Fruit fly (Drosophila melanogaster) whole organism, embryonic: Measurements from ENCODE around the gene CG31076.

Experiments
- Bteb2 ChIP-seq: fragments of 200-800 bp; sonication (Bioruptor generic); optimal IDR thresholded peaks from 2 replicates; lab custom pipeline; 2016; ENCODE audit warnings: missing biosample characterization, missing genetic modification characterization
- CG10267 ChIP-seq: fragments of 200-800 bp; sonication (Bioruptor generic); optimal IDR thresholded peaks from 2 replicates; lab custom pipeline; 2018; ENCODE audit warnings: missing biosample characterization, mild to moderate bottlenecking, missing genetic modification characterization, moderate library complexity
- CG12155 ChIP-seq: fragments of 200-800 bp; sonication (Bioruptor generic); optimal IDR thresholded peaks from 3 replicates; lab custom pipeline; 2016; ENCODE audit warnings: missing biosample characterization, missing genetic modification characterization
- CG13287 ChIP-seq: fragments of 200-800 bp; sonication (Bioruptor generic); IDR thresholded peaks from 2 replicates; pipeline ENCODE4 v1.3.6; 2022; ENCODE audit warnings: missing biosample characterization, missing genetic modification characterization; ENCODE audit not compliant: partially characterized antibody
- CG15073 ChIP-seq: fragments of 200-800 bp; sonication (Bioruptor generic); optimal IDR thresholded peaks from 2 replicates; lab custom pipeline; 2016; ENCODE audit warnings: missing biosample characterization, missing genetic modification characterization
- CG1603 ChIP-seq: fragments of 200-800 bp; sonication (Bioruptor generic); optimal IDR thresholded peaks from 2 replicates; lab custom pipeline; 2019; ENCODE audit warnings: missing biosample characterization, mild to moderate bottlenecking, missing genetic modification characterization, moderate library complexity
- CG1647 ChIP-seq: fragments of 200-800 bp; sonication (Bioruptor generic); optimal IDR thresholded peaks from 3 replicates; lab custom pipeline; 2016; ENCODE audit warnings: missing biosample characterization, missing genetic modification characterization
- CG16863 ChIP-seq: fragments of 200-800 bp; sonication (Bioruptor generic); optimal IDR thresholded peaks from 3 replicates; lab custom pipeline; 2016; ENCODE audit warnings: missing biosample characterization, missing genetic modification characterization
- CG17568 ChIP-seq: fragments of 200-800 bp; sonication (Bioruptor generic); optimal IDR thresholded peaks from 2 replicates; lab custom pipeline; 2018; ENCODE audit warnings: missing biosample characterization, mild to moderate bottlenecking, missing genetic modification characterization, moderate library complexity
- CG18262 ChIP-seq: fragments of 200-800 bp; optimal IDR thresholded peaks from 3 replicates; lab custom pipeline; 2019; ENCODE audit warnings: missing biosample characterization, mild to moderate bottlenecking, missing genetic modification characterization, moderate library complexity
- CG31365 ChIP-seq: fragments of 200-800 bp; sonication (Bioruptor generic); optimal IDR thresholded peaks from 2 replicates; lab custom pipeline; 2018; ENCODE audit warnings: missing biosample characterization, mild to moderate bottlenecking, missing genetic modification characterization
- CG3163 ChIP-seq: fragments of 200-800 bp; sonication (Bioruptor generic); optimal IDR thresholded peaks from 3 replicates; lab custom pipeline; 2016; ENCODE audit warnings: missing biosample characterization, missing genetic modification characterization
- CG33213 ChIP-seq: fragments of 200-800 bp; sonication (Bioruptor generic); optimal IDR thresholded peaks from 3 replicates; lab custom pipeline; 2016; ENCODE audit warnings: missing biosample characterization, missing genetic modification characterization
- CG34224 ChIP-seq: fragments of 200-800 bp; sonication (Bioruptor generic); IDR thresholded peaks from 3 replicates; pipeline ENCODE4 v1.3.6; 2022; ENCODE audit warnings: missing biosample characterization, missing genetic modification characterization; ENCODE audit not compliant: partially characterized antibody
- CG3838 ChIP-seq: fragments of 200-800 bp; sonication (Bioruptor generic); optimal IDR thresholded peaks from 3 replicates; lab custom pipeline; 2016; ENCODE audit warnings: missing biosample characterization, missing genetic modification characterization
- CG4404 ChIP-seq: fragments of 200-800 bp; sonication (Bioruptor generic); IDR thresholded peaks from 2 replicates; pipeline ENCODE4 v1.3.6; 2022; ENCODE audit warnings: missing biosample characterization, missing genetic modification characterization
- CG4424 ChIP-seq: fragments of 200-800 bp; sonication (Bioruptor generic); optimal IDR thresholded peaks from 3 replicates; lab custom pipeline; 2016; ENCODE audit warnings: missing biosample characterization, missing genetic modification characterization
- CG4820 ChIP-seq: fragments of 200-800 bp; sonication (Bioruptor generic); optimal IDR thresholded peaks from 3 replicates; lab custom pipeline; 2016; ENCODE audit warnings: missing biosample characterization, missing genetic modification characterization
- CG4854 ChIP-seq: fragments of 200-800 bp; sonication (Bioruptor generic); optimal IDR thresholded peaks from 2 replicates; lab custom pipeline; 2016; ENCODE audit warnings: missing biosample characterization, missing genetic modification characterization, inconsistent platforms
- CG6683 ChIP-seq: fragments of 200-800 bp; sonication (Bioruptor generic); optimal IDR thresholded peaks from 2 replicates; lab custom pipeline; 2017; ENCODE audit warnings: missing biosample characterization, mild to moderate bottlenecking, missing genetic modification characterization, missing genetic modification reagents
- CG6791 ChIP-seq: fragments of 200-800 bp; sonication (Bioruptor generic); IDR thresholded peaks from 3 replicates; pipeline ENCODE4 v1.3.6; 2022; ENCODE audit warnings: missing biosample characterization, missing genetic modification characterization; ENCODE audit not compliant: partially characterized antibody
- CG7271 ChIP-seq: fragments of 200-800 bp; sonication (Bioruptor generic); optimal IDR thresholded peaks from 2 replicates; lab custom pipeline; 2018; ENCODE audit warnings: missing biosample characterization, mild to moderate bottlenecking, missing genetic modification characterization, moderate library complexity
- CG8089 ChIP-seq: fragments of 200-800 bp; sonication (Bioruptor generic); optimal IDR thresholded peaks from 3 replicates; lab custom pipeline; 2016; ENCODE audit warnings: missing biosample characterization, missing genetic modification characterization
- CG8290 ChIP-seq, 3 experiments: fragments of 200-800 bp; sonication (Bioruptor generic); optimal IDR thresholded peaks; 2 replicates each; lab custom pipeline; 2016 to 2019; ENCODE audit warnings: missing biosample characterization in 3 of 3, missing genetic modification characterization in 3 of 3, mild to moderate bottlenecking in 2 of 3, moderate library complexity in 1 of 3
- CG8765 ChIP-seq: fragments of 200-800 bp; sonication (Bioruptor generic); IDR thresholded peaks from 2 replicates; pipeline ENCODE4 v1.3.6; 2022; ENCODE audit warnings: missing biosample characterization, missing genetic modification characterization
- Chrac-16 ChIP-seq: fragments of 200-800 bp; sonication (Bioruptor generic); optimal IDR thresholded peaks from 3 replicates; lab custom pipeline; 2016; ENCODE audit warnings: missing biosample characterization, missing genetic modification characterization
- CkIIα-i1 ChIP-seq: fragments of 200-800 bp; sonication (Bioruptor generic); IDR thresholded peaks from 2 replicates; pipeline ENCODE4 v1.3.6; 2022; ENCODE audit warnings: missing biosample characterization, missing genetic modification characterization
- D ChIP-seq, 2 experiments: fragments of 200-800 bp in 1 of 2; fragments of >200 bp in 1 of 2; sonication (Bioruptor generic) in 1 of 2; optimal IDR thresholded peaks; 2 replicates in 1 of 2; 3 replicates in 1 of 2; lab custom pipeline; 2017; ENCODE audit warnings: mild to moderate bottlenecking in 1 of 2, missing biosample characterization in 1 of 2, missing genetic modification characterization in 1 of 2, missing genetic modification reagents in 1 of 2
- Dad ChIP-seq: fragments of 200-800 bp; sonication (Bioruptor generic); optimal IDR thresholded peaks from 3 replicates; lab custom pipeline; 2016; ENCODE audit warnings: missing biosample characterization, missing genetic modification characterization
- Dll ChIP-seq: fragments of 200-800 bp; sonication (Bioruptor generic); IDR thresholded peaks from 4 replicates; pipeline ENCODE4 v1.3.6; 2022; ENCODE audit warnings: missing biosample characterization, missing genetic modification characterization; ENCODE audit not compliant: partially characterized antibody
- Doc3 ChIP-seq: fragments of 200-800 bp; sonication (Bioruptor generic); IDR thresholded peaks from 3 replicates; pipeline ENCODE4 v1.3.6; 2022; ENCODE audit warnings: missing biosample characterization, missing genetic modification characterization; ENCODE audit not compliant: partially characterized antibody
- HLH3B ChIP-seq: fragments of 200-800 bp; sonication (Bioruptor generic); IDR thresholded peaks from 2 replicates; pipeline ENCODE4 v1.3.6; 2022; ENCODE audit warnings: missing biosample characterization, missing genetic modification characterization
- Lhr ChIP-seq: fragments of 200-800 bp; sonication (Bioruptor generic); optimal IDR thresholded peaks from 3 replicates; lab custom pipeline; 2017; ENCODE audit warnings: mild to moderate bottlenecking, missing biosample characterization, missing genetic modification reagents, missing genetic modification characterization
- Med ChIP-seq: fragments of 200-800 bp; sonication (Bioruptor generic); peaks from one replicate; lab custom pipeline; 2016; ENCODE audit warnings: missing biosample characterization, missing genetic modification characterization, mild to moderate bottlenecking, inconsistent platforms, moderate library complexity
- Meics ChIP-seq: fragments of 200-800 bp; sonication (Bioruptor generic); optimal IDR thresholded peaks from 2 replicates; lab custom pipeline; 2017; ENCODE audit warnings: missing biosample characterization, mild to moderate bottlenecking, missing genetic modification characterization
- Ptx1 ChIP-seq: fragments of 200-800 bp; sonication (Bioruptor generic); IDR thresholded peaks from 2 replicates; pipeline ENCODE4 v1.3.6; 2022; ENCODE audit warnings: missing biosample characterization, missing genetic modification characterization
- Sin3A ChIP-seq: fragments of >200 bp; optimal IDR thresholded peaks from 2 replicates; lab custom pipeline; 2018
- Xbp1 ChIP-seq: fragments of 200-800 bp; sonication (Bioruptor generic); optimal IDR thresholded peaks from 3 replicates; lab custom pipeline; 2016; ENCODE audit warnings: missing biosample characterization, mild to moderate bottlenecking, missing genetic modification characterization
- abd-A ChIP-seq: fragments of 200-800 bp; sonication (Bioruptor generic); optimal IDR thresholded peaks from 3 replicates; lab custom pipeline; 2019; ENCODE audit warnings: missing biosample characterization, mild to moderate bottlenecking, missing genetic modification characterization, moderate library complexity
- ac ChIP-seq: fragments of 200-800 bp; sonication (Bioruptor generic); optimal IDR thresholded peaks from 3 replicates; lab custom pipeline; 2017; ENCODE audit warnings: missing biosample characterization, mild to moderate bottlenecking, missing genetic modification characterization
- chif ChIP-seq, 2 experiments: fragments of 200-800 bp; sonication (Bioruptor generic); optimal IDR thresholded peaks; 3 replicates each; lab custom pipeline; 2016; ENCODE audit warnings: missing biosample characterization in 2 of 2, missing genetic modification characterization in 2 of 2
- ems ChIP-seq: fragments of 200-800 bp; sonication (Bioruptor generic); optimal IDR thresholded peaks from 3 replicates; lab custom pipeline; 2016; ENCODE audit warnings: missing biosample characterization, missing genetic modification characterization
- inv ChIP-seq: fragments of 200-800 bp; sonication (Bioruptor generic); IDR thresholded peaks from 2 replicates; pipeline ENCODE4 v1.3.6; 2022; ENCODE audit warnings: missing biosample characterization, missing genetic modification characterization; ENCODE audit not compliant: partially characterized antibody
- klu ChIP-seq: fragments of 200-800 bp; sonication (Bioruptor generic); IDR thresholded peaks from 2 replicates; pipeline ENCODE4 v1.3.6; 2022; ENCODE audit warnings: missing biosample characterization, missing genetic modification characterization
- knrl ChIP-seq: fragments of 200-800 bp; sonication (Bioruptor generic); IDR thresholded peaks from 3 replicates; pipeline ENCODE4 v1.3.6; 2022; ENCODE audit warnings: missing biosample characterization, missing genetic modification characterization; ENCODE audit not compliant: partially characterized antibody
- lbe ChIP-seq: fragments of 200-800 bp; sonication (Bioruptor generic); optimal IDR thresholded peaks from 2 replicates; lab custom pipeline; 2016; ENCODE audit warnings: missing biosample characterization, mild to moderate bottlenecking, missing genetic modification characterization
- sima ChIP-seq: fragments of 200-800 bp; sonication (Bioruptor generic); optimal IDR thresholded peaks from 2 replicates; lab custom pipeline; 2016; ENCODE audit warnings: missing biosample characterization, missing genetic modification characterization
- sisA ChIP-seq: fragments of 200-800 bp; sonication (Bioruptor generic); IDR thresholded peaks from 2 replicates; pipeline ENCODE4 v1.3.6; 2022; ENCODE audit warnings: missing biosample characterization, missing genetic modification characterization
- slbo ChIP-seq: fragments of 200-800 bp; sonication (Bioruptor generic); IDR thresholded peaks from 2 replicates; pipeline ENCODE4 v1.3.6; 2022; ENCODE audit warnings: missing biosample characterization, missing genetic modification characterization

CG31076 gene

DNA sequence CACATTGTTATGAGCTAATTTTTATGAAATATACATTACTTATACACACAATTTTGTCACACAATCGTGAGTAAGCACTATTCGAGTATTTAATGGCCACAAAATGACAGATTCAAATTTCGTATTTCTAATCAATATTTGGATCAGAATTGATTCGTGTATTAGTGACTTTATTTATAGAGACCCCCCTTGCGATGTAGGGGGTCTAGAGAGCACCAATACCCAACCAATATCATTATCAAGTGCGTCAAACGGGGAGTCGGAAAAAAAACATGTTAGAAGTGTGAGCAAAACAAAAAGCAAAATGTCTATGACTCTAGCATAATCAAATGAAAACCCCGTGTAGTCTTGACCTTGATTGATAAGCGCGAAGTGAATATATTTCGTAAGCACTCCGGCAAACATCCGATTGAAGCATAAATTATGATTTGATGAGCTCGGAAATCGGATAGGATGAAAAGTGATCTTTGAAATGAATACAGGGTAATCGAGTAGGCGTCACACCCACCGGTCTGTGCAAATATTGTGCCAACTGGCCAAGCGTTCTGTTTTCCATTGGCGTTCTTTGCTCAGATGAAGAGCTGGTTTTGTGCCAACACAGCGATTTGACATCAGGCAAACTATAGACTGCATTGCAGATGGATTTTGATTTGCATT is 37.3 kb downstream of the CG31076 start (continued):
- peak; percentile 63 for TF ChIP-seq Meics (GFP tag; lab: Kevin White, UChicago)
- TF ChIP-seq ac (GFP tag; lab: Kevin White, UChicago), result no peak
- TF ChIP-seq CG8089 (GFP tag; lab: Kevin White, UChicago), result no peak
- TF ChIP-seq Doc3 (GFP tag; lab: Robert Waterston, UW), result no peak
- TF ChIP-seq Med (GFP tag; lab: Kevin White, UChicago), result peak; percentile 91
- no peak for TF ChIP-seq CG4820 (GFP tag; lab: Kevin White, UChicago)
- TF ChIP-seq abd-A (tag; lab: Kevin White, UChicago), result peak; percentile 51
- TF ChIP-seq HLH3B (GFP tag; lab: Robert Waterston, UW), result no peak
- no peak for TF ChIP-seq klu (GFP tag; lab: Robert Waterston, UW)
- no peak for TF ChIP-seq sisA (GFP tag; lab: Robert Waterston, UW)
- no peak for TF ChIP-seq CG3838 (GFP tag; lab: Kevin White, UChicago)
- TF ChIP-seq Bteb2 (GFP tag; lab: Kevin White, UChicago), result no peak
- no peak for TF ChIP-seq Dad
- no peak for TF ChIP-seq Xbp1
- TF ChIP-seq CG33213 (GFP tag; lab: Kevin White, UChicago), result no peak
- peak; percentile 42 for TF ChIP-seq slbo (GFP tag; lab: Robert Waterston, UW)
- TF ChIP-seq CG34224 (GFP tag; lab: Robert Waterston, UW), result no peak
- no peak for TF ChIP-seq sima (GFP tag; lab: Kevin White, UChicago)
- TF ChIP-seq Sin3A (lab: Kevin White, UChicago), result no peak
- no peak for TF ChIP-seq CG12155 (GFP tag; lab: Kevin White, UChicago)
- no peak for TF ChIP-seq CG4404 (GFP tag; lab: Robert Waterston, UW)
- no peak for TF ChIP-seq Ptx1
- peak; percentile 7 for TF ChIP-seq CG4854 (GFP tag; lab: Kevin White, UChicago)
- TF ChIP-seq CG4424, result no peak
- TF ChIP-seq CG10267, result no peak
- no peak for TF ChIP-seq Lhr (GFP tag; lab: Kevin White, UChicago)
- TF ChIP-seq chif (GFP tag; optimal IDR thresholded peaks at IDR 0.05; lab: Kevin White, UChicago), result no peak
- no peak for TF ChIP-seq ems (GFP tag; lab: Kevin White, UChicago)
- TF ChIP-seq inv, result no peak
- TF ChIP-seq CG8765 (GFP tag; lab: Robert Waterston, UW), result no peak
- TF ChIP-seq CG3163 (GFP tag; lab: Kevin White, UChicago), result no peak
- peak; percentile 6 for TF ChIP-seq Chrac-16 (GFP tag; lab: Kevin White, UChicago)
- TF ChIP-seq CG1647 (GFP tag; lab: Kevin White, UChicago), result peak; percentile 7
- no peak for TF ChIP-seq CkIIα-i1 (GFP tag; lab: Robert Waterston, UW)
- no peak for TF ChIP-seq CG1603 (tag; lab: Kevin White, UChicago)
- no peak for TF ChIP-seq CG16863
- TF ChIP-seq lbe (GFP tag; lab: Kevin White, UChicago), result no peak
- no peak for TF ChIP-seq D (optimal IDR thresholded peaks at IDR 0.05; lab: Kevin White, UChicago)
- TF ChIP-seq D (GFP tag; optimal IDR thresholded peaks at IDR 0.05; lab: Kevin White, UChicago), result no peak
- peak; percentile 32 for TF ChIP-seq CG17568 (GFP tag; lab: Kevin White, UChicago)
- TF ChIP-seq CG6791 (GFP tag; lab: Robert Waterston, UW), result no peak
- no peak for TF ChIP-seq knrl
- TF ChIP-seq CG8290 (GFP tag; optimal IDR thresholded peaks at IDR 0.05; lab: Kevin White, UChicago), result no peak
- peak in 1 of 2 experiments; percentile 57 for TF ChIP-seq CG8290 (tag; optimal IDR thresholded peaks at IDR 0.05; lab: Kevin White, UChicago)
- TF ChIP-seq Dll, result no peak
- no peak for TF ChIP-seq CG13287
- no peak for TF ChIP-seq CG18262 (tag; lab: Kevin White, UChicago)
- TF ChIP-seq CG31365 (tag; lab: Kevin White, UChicago), result no peak
- no peak for TF ChIP-seq CG7271 (tag; lab: Kevin White, UChicago)
- TF ChIP-seq CG6683 (GFP tag; lab: Kevin White, UChicago), result no peak
- no peak for TF ChIP-seq CG15073
